Fruit fly (Drosophila melanogaster): ENCODE results near the gene grp.
A peak's percentile ranks its signal among the peaks of the same experiment; 100 is the strongest.

grp gene

dm6 chr2L:16656692-16657109, 23.2 kb upstream of the grp start (continued):
- no peak for TF ChIP-seq CG1832 (GFP tag; optimal IDR thresholded peaks at IDR 0.05)
- TF ChIP-seq CG14710 (tag; optimal IDR thresholded peaks at IDR 0.05), result peak; percentile 80
- TF ChIP-seq chn (GFP tag; optimal IDR thresholded peaks at IDR 0.05), result peak; percentile 7
- peak; percentile 58; the same call in 1 of the 2 replicates for TF ChIP-seq peb (GFP tag; IDR thresholded peaks at IDR 0.05)
- TF ChIP-seq CG7745 (tag; optimal IDR thresholded peaks at IDR 0.05), result no peak
- no peak for TF ChIP-seq nau (GFP tag; optimal IDR thresholded peaks at IDR 0.05)
- TF ChIP-seq org-1 (GFP tag; optimal IDR thresholded peaks at IDR 0.05), result no peak
- TF ChIP-seq slou (GFP tag; optimal IDR thresholded peaks at IDR 0.05), result peak; percentile 39
- TF ChIP-seq knrl (GFP tag; IDR thresholded peaks at IDR 0.05; ENCODE audit: partially characterized antibody), result no peak
- TF ChIP-seq NC2β (GFP tag; optimal IDR thresholded peaks at IDR 0.05), result no peak
- TF ChIP-seq NK7.1 (GFP tag; optimal IDR thresholded peaks at IDR 0.05), result no peak
- TF ChIP-seq CG33213 (GFP tag; optimal IDR thresholded peaks at IDR 0.05), result peak; percentile 46
- no peak for TF ChIP-seq onecut (GFP tag; IDR thresholded peaks at IDR 0.05)
- peak; percentile 91 for TF ChIP-seq slbo (GFP tag; IDR thresholded peaks at IDR 0.05)
- no peak for TF ChIP-seq Hr39 (optimal IDR thresholded peaks at IDR 0.05)
- TF ChIP-seq kay (GFP tag; optimal IDR thresholded peaks at IDR 0.05), result peak; percentile 45
- TF ChIP-seq phol (tag; optimal IDR thresholded peaks at IDR 0.05), result peak; percentile 82
- TF ChIP-seq tup (GFP tag; optimal IDR thresholded peaks at IDR 0.05), result no peak
- no peak for TF ChIP-seq HLH4C (GFP tag; IDR thresholded peaks at IDR 0.05; ENCODE audit: partially characterized antibody)
- peak; percentile 36 for TF ChIP-seq CG12744 (GFP tag; optimal IDR thresholded peaks at IDR 0.05)
- TF ChIP-seq CG2875 (GFP tag; optimal IDR thresholded peaks at IDR 0.05), result no peak
- peak; percentile 44 for TF ChIP-seq CG4617 (GFP tag; optimal IDR thresholded peaks at IDR 0.05; ENCODE audit: borderline replicate concordance)
- no peak for TF ChIP-seq CG34224 (GFP tag; IDR thresholded peaks at IDR 0.05; ENCODE audit: partially characterized antibody)
- TF ChIP-seq CG11723 (GFP tag; optimal IDR thresholded peaks at IDR 0.05), result no peak
- TF ChIP-seq chm (GFP tag; IDR thresholded peaks at IDR 0.05), result no peak
- peak; percentile 54 for TF ChIP-seq Oli (tag; optimal IDR thresholded peaks at IDR 0.05)
- no peak for TF ChIP-seq salm (tag; optimal IDR thresholded peaks at IDR 0.05)
- peak; percentile 76 for TF ChIP-seq gfzf (GFP tag; optimal IDR thresholded peaks at IDR 0.05)
- TF ChIP-seq NC2α (GFP tag; optimal IDR thresholded peaks at IDR 0.05), result no peak
- peak; percentile 49 for TF ChIP-seq HmgZ (tag; optimal IDR thresholded peaks at IDR 0.05)
- TF ChIP-seq nerfin-1 (tag; optimal IDR thresholded peaks at IDR 0.05), result no peak
- TF ChIP-seq maf-S (GFP tag; optimal IDR thresholded peaks at IDR 0.05), result peak; percentile 22
- TF ChIP-seq CG3407 (GFP tag; optimal IDR thresholded peaks at IDR 0.05), result peak; percentile 28
- peak; percentile 80 for TF ChIP-seq HLH3B (GFP tag; IDR thresholded peaks at IDR 0.05)
- TF ChIP-seq Hmx (GFP tag; optimal IDR thresholded peaks at IDR 0.05), result no peak
- TF ChIP-seq danr (GFP tag; IDR thresholded peaks at IDR 0.05), result peak; percentile 27; the same call in 1 of the 2 replicates
- peak; percentile 69; the same call in 2 of the 3 replicates for TF ChIP-seq ase (GFP tag; IDR thresholded peaks at IDR 0.05)
- TF ChIP-seq cg (GFP tag; optimal IDR thresholded peaks at IDR 0.05), result no peak
- TF ChIP-seq grau (tag; optimal IDR thresholded peaks at IDR 0.05), result peak; percentile 77
- TF ChIP-seq fu2 (GFP tag; optimal IDR thresholded peaks at IDR 0.05), result no peak
- no peak for TF ChIP-seq CG6175 (GFP tag; IDR thresholded peaks at IDR 0.05)
- TF ChIP-seq CG6272 (GFP tag; IDR thresholded peaks at IDR 0.05), result peak; percentile 81
- TF ChIP-seq esg (GFP tag; conservative IDR thresholded peaks at IDR 0.05), result peak; percentile 77
- peak; percentile 30 for TF ChIP-seq CG4820 (GFP tag; optimal IDR thresholded peaks at IDR 0.05)
- peak; percentile 7 for TF ChIP-seq cato (GFP tag; optimal IDR thresholded peaks at IDR 0.05; ENCODE audit: borderline replicate concordance)
- no peak for TF ChIP-seq fd102C (GFP tag; optimal IDR thresholded peaks at IDR 0.05)
- no peak for TF ChIP-seq unc-4 (GFP tag; IDR thresholded peaks at IDR 0.05; ENCODE audit: partially characterized antibody)
- peak; percentile 77 for TF ChIP-seq CG6689 (GFP tag; IDR thresholded peaks at IDR 0.05)
- peak; percentile 92 for TF ChIP-seq row (GFP tag; IDR thresholded peaks at IDR 0.05)
- no peak for TF ChIP-seq pros (GFP tag; optimal IDR thresholded peaks at IDR 0.05)
- TF ChIP-seq zfh1 (GFP tag; IDR thresholded peaks at IDR 0.05), result peak; percentile 74; the same call in 2 of the 3 replicates
